Worm (Caenorhabditis elegans) whole organism, early embryonic: ENCODE results near the gene spe-41.

Source experiments
- B0310.2 ChIP-seq: sonication (generic microtip); optimal IDR thresholded peaks from 2 replicates; lab custom pipeline; 2016; ENCODE audit warnings: mild to moderate bottlenecking, missing genetic modification characterization, missing compliant biosample characterization
- F13C5.2 ChIP-seq: sonication (generic microtip); optimal IDR thresholded peaks from 2 replicates; lab custom pipeline; 2017; ENCODE audit warnings: mild to moderate bottlenecking, missing genetic modification characterization, inconsistent platforms, missing compliant biosample characterization
- aly-1 ChIP-seq: sonication (generic microtip); optimal IDR thresholded peaks from 2 replicates; lab custom pipeline; 2016; ENCODE audit warnings: missing genetic modification characterization, missing compliant biosample characterization
- ama-1 ChIP-seq: fragments of 150-350 bp; optimal IDR thresholded peaks from 2 replicates; lab custom pipeline; 2014
- ceh-13 ChIP-seq: fragments of 200-800 bp; sonication (Bioruptor generic); optimal IDR thresholded peaks from 2 replicates; lab custom pipeline; 2018; ENCODE audit warnings: mild to moderate bottlenecking, missing genetic modification characterization, missing compliant biosample characterization
- ceh-36 ChIP-seq: sonication (generic microtip); optimal IDR thresholded peaks from 2 replicates; lab custom pipeline; 2016; ENCODE audit warnings: missing genetic modification characterization, inconsistent platforms, missing compliant biosample characterization
- ets-7 ChIP-seq: sonication (generic microtip); optimal IDR thresholded peaks from 2 replicates; lab custom pipeline; 2016; ENCODE audit warnings: missing genotype, missing genetic modification characterization, missing compliant biosample characterization
- flt-1 ChIP-seq: fragments of 200-800 bp; sonication (Bioruptor generic); IDR thresholded peaks from 2 replicates; pipeline ENCODE4 v1.3.6; 2022; ENCODE audit warnings: missing genetic modification characterization, missing compliant biosample characterization
- hmbx-1 ChIP-seq: sonication (generic microtip); optimal IDR thresholded peaks from 2 replicates; lab custom pipeline; 2016; ENCODE audit warnings: mild to moderate bottlenecking, missing genetic modification characterization, missing compliant biosample characterization
- hmg-4 ChIP-seq: fragments of 200-800 bp; sonication (Bioruptor generic); optimal IDR thresholded peaks from 2 replicates; lab custom pipeline; 2018; ENCODE audit warnings: mild to moderate bottlenecking, missing genetic modification characterization, missing compliant biosample characterization
- hnd-1 ChIP-seq: sonication (generic microtip); optimal IDR thresholded peaks from 2 replicates; lab custom pipeline; 2016; ENCODE audit warnings: missing genetic modification characterization, missing compliant biosample characterization
- pes-1 ChIP-seq: fragments of 200-800 bp; sonication (Bioruptor generic); IDR thresholded peaks from 2 replicates; pipeline ENCODE4 v1.3.6; 2022; ENCODE audit warnings: missing genetic modification reagents, missing genetic modification characterization, missing compliant biosample characterization
- scrt-1 ChIP-seq: fragments of 200-800 bp; sonication (Bioruptor generic); IDR thresholded peaks from 2 replicates; pipeline ENCODE4 v1.3.6; 2022; ENCODE audit warnings: missing genetic modification characterization, missing compliant biosample characterization
- sea-1 ChIP-seq: fragments of 200-800 bp; sonication (Bioruptor generic); conservative IDR thresholded peaks from 2 replicates; pipeline ENCODE4 v1.3.6; 2022; ENCODE audit warnings: missing genetic modification characterization, missing compliant biosample characterization
- tbx-11 ChIP-seq: fragments of 200-800 bp; sonication (Bioruptor generic); IDR thresholded peaks from 2 replicates; pipeline ENCODE4 v1.3.6; 2022; ENCODE audit warnings: missing genetic modification characterization, missing compliant biosample characterization
- tbx-37 ChIP-seq: fragments of 200-800 bp; sonication (Bioruptor generic); conservative IDR thresholded peaks from 2 replicates; pipeline ENCODE4 v1.3.6; 2022; ENCODE audit warnings: missing genetic modification reagents, missing genetic modification characterization, missing compliant biosample characterization
- tra-4 ChIP-seq: sonication (generic microtip); optimal IDR thresholded peaks from 2 replicates; lab custom pipeline; 2017; ENCODE audit warnings: missing genetic modification characterization, missing compliant biosample characterization

The spe-41 gene

DNA sequence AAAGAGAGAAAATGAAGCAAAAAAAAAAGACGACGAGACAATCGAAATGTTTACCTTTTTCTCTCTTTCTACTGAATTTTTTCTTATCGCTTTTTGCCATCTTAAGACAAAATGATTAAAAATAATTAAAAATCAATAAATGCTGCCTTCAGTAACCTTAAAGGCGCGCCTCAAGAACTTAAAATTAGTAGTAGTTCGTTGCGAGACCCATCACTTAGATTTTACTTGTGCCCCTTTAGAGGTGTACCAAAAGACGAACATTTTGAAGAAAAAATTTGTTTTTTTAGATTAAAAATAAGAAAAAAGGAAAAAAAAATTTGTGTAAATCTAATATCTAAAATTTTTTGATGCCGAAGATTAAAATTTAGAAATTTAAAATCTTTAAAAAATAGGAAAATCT lies 27.0 kb upstream of the spe-41 start:
- no peak for TF ChIP-seq flt-1 (GFP tag; lab: Robert Waterston, UW)
- TF ChIP-seq aly-1 (tag; lab: Kevin White, UChicago): no peak
- no peak for TF ChIP-seq hnd-1 (tag; lab: Kevin White, UChicago)
- no peak for TF ChIP-seq ama-1 (lab: Kevin White, UChicago)
- no peak for TF ChIP-seq tbx-37 (GFP tag; lab: Robert Waterston, UW)
- no peak for TF ChIP-seq B0310.2 (tag; lab: Kevin White, UChicago)
- TF ChIP-seq tra-4: no peak
- no peak for TF ChIP-seq sea-1 (GFP tag; lab: Robert Waterston, UW)
- no peak for TF ChIP-seq tbx-11 (GFP tag; lab: Robert Waterston, UW)
- no peak for TF ChIP-seq F13C5.2 (tag; lab: Kevin White, UChicago)
- no peak for TF ChIP-seq hmbx-1 (tag; lab: Kevin White, UChicago)

DNA sequence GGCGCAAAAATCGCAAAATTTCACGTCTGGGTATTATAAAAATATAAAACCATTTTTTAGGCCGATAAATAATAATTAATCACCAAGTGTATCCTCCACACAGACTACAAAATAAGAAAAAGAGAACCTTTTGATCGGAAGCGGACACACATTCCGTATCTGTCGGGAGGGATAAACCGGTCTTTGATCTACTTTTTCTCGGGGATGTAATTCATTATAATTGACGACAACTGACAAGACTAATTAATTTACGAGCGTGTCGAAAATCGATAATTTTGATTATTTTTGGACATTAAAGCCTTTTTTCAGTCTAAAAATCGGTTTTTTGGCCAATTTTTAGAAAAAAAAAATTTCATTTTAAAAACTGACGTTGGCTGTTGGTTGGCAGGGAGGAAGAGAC lies 26.4 kb upstream of the spe-41 start:
- TF ChIP-seq flt-1 (GFP tag; lab: Robert Waterston, UW) (no peak), ama-1 (lab: Kevin White, UChicago) (no peak), ets-7 (tag; lab: Kevin White, UChicago) (no peak), aly-1 (tag; lab: Kevin White, UChicago) (no peak), hnd-1 (tag; lab: Kevin White, UChicago) (no peak)

DNA sequence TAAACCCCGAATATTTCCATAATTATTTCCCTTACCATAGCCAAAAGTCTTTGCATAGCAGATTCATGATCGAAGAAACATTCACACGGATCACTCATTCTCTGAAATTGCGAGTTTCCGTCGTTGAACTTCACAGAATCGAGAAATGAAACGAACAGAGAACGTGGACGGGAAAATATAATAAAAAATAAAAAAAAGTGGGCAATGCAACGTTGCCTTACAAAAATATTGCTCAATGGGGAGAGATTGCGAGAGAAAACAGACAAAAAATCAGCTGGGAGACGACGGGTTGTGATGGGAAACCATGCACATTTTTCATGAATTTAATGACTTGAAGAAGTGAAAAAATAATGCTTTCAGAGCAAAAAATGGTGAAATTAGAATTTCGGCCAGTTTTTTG lies 25.6 kb upstream of the spe-41 start, which contains the start of gene smim-14:
smim-14 (minus strand) TSS at position 101 of the 400 bp plus-strand sequence.
- TF ChIP-seq F13C5.2 (tag; lab: Kevin White, UChicago) (no peak), ama-1 (lab: Kevin White, UChicago) (no peak), tbx-37 (GFP tag; lab: Robert Waterston, UW) (no peak), scrt-1 (GFP tag; lab: Robert Waterston, UW) (no peak), ets-7 (tag; lab: Kevin White, UChicago) (no peak), tra-4 (no peak), sea-1 (GFP tag; lab: Robert Waterston, UW) (no peak), pes-1 (GFP tag; lab: Robert Waterston, UW) (no peak), flt-1 (GFP tag; lab: Robert Waterston, UW) (no peak), ceh-36 (tag; lab: Kevin White, UChicago) (no peak), hnd-1 (tag; lab: Kevin White, UChicago) (no peak), hmg-4 (GFP tag; lab: Kevin White, UChicago) (no peak), hmbx-1 (tag; lab: Kevin White, UChicago) (no peak)

DNA sequence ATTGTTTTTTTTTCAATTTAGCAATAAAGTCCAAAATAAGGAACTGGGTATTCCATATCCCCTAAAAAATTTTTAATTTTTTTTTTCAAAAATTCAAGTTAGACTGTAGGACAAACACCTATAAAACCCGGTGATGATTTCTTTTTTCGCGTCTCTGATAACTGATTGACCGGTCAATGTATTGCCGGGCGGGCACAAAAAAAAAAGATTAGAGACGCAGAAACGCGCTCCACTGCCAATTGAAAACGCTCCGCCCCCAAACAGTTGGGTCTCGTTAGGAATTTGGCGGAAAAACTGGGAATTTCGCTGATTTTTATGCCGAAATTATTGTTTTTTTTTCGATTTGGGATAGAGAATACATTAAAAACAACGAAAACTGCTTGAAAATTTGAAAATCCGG lies 24.4 kb upstream of the spe-41 start:
- no peak for TF ChIP-seq sea-1 (GFP tag; lab: Robert Waterston, UW)
- TF ChIP-seq ceh-13 (GFP tag; lab: Kevin White, UChicago): no peak
- TF ChIP-seq scrt-1 (GFP tag; lab: Robert Waterston, UW): no peak
- no peak for TF ChIP-seq B0310.2 (tag; lab: Kevin White, UChicago)
- TF ChIP-seq ceh-36 (tag; lab: Kevin White, UChicago): no peak
- TF ChIP-seq tra-4: no peak
- TF ChIP-seq F13C5.2 (tag; lab: Kevin White, UChicago): no peak
- TF ChIP-seq hmg-4 (GFP tag; lab: Kevin White, UChicago): no peak
- no peak for TF ChIP-seq ets-7 (tag; lab: Kevin White, UChicago)
- TF ChIP-seq flt-1 (GFP tag; lab: Robert Waterston, UW): no peak
- TF ChIP-seq aly-1 (tag; lab: Kevin White, UChicago): no peak
- TF ChIP-seq tbx-11 (GFP tag; lab: Robert Waterston, UW): no peak
- no peak for TF ChIP-seq hmbx-1 (tag; lab: Kevin White, UChicago)
- no peak for TF ChIP-seq tbx-37 (GFP tag; lab: Robert Waterston, UW)
- TF ChIP-seq ama-1 (lab: Kevin White, UChicago): no peak

- no peak for TF ChIP-seq aly-1 (tag; lab: Kevin White, UChicago)
- no peak for TF ChIP-seq ceh-13 (GFP tag; lab: Kevin White, UChicago)
- no peak for TF ChIP-seq hnd-1 (tag; lab: Kevin White, UChicago)
- no peak for TF ChIP-seq hmbx-1 (tag; lab: Kevin White, UChicago)
- TF ChIP-seq tbx-11 (GFP tag; lab: Robert Waterston, UW): no peak
- TF ChIP-seq pes-1 (GFP tag; lab: Robert Waterston, UW): no peak
- TF ChIP-seq tra-4: no peak
- no peak for TF ChIP-seq flt-1 (GFP tag; lab: Robert Waterston, UW)
- no peak for TF ChIP-seq sea-1 (GFP tag; lab: Robert Waterston, UW)
- TF ChIP-seq ama-1 (lab: Kevin White, UChicago): no peak
- TF ChIP-seq B0310.2 (tag; lab: Kevin White, UChicago): no peak
- no peak for TF ChIP-seq hmg-4 (GFP tag; lab: Kevin White, UChicago)
- TF ChIP-seq tbx-37 (GFP tag; lab: Robert Waterston, UW): no peak
- TF ChIP-seq F13C5.2 (tag; lab: Kevin White, UChicago): no peak
- no peak for TF ChIP-seq ets-7 (tag; lab: Kevin White, UChicago)
Observed at ce11 chrIII:3467013-3467412, 23.0 kb upstream of the spe-41 start.

DNA sequence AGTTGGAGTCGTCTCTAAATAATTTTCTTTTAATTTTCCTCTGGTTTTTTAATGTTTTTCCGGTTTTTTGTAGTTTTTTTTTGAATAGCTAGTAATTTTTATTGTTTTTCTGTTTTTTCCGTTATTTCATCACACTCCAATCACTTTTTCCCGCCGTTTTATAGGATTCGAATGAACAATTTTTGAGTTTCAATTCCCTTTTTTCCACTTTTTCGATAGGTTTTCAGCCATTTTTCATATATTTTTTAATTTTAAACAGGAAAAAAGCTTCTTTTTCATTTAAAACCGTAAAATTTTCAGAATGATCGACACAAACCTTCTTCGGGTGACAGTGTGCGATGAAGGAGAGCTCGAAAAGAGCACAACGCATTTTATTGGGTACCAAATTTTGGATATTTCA lies 17.4 kb upstream of the spe-41 start, which contains the start of gene pph-6:
pph-6 (plus strand) TSS at position 301 of the 400 bp plus-strand sequence.
- no peak for TF ChIP-seq ceh-13 (GFP tag; lab: Kevin White, UChicago)

ce11 chrIII:3460061-3460460 lies 16.1 kb upstream of the spe-41 start, which contains the start of gene C34C12.8:
Gene C34C12.8 (plus strand): TSS chrIII:3460406.
- TF ChIP-seq hmg-4 (GFP tag; lab: Kevin White, UChicago): peak; percentile 56
- TF ChIP-seq sea-1 (GFP tag; lab: Robert Waterston, UW): peak; percentile 50; the same call in 1 of the 2 replicates
- TF ChIP-seq F13C5.2 (tag; lab: Kevin White, UChicago): peak; percentile 72
- no peak for TF ChIP-seq tra-4
- 0 out of 2 replicates have a peak, but pooled peaks have one; percentile 30 for TF ChIP-seq tbx-37 (GFP tag; lab: Robert Waterston, UW)
- TF ChIP-seq flt-1 (GFP tag; lab: Robert Waterston, UW): peak; percentile 46; the same call in 1 of the 2 replicates
- TF ChIP-seq pes-1 (GFP tag; lab: Robert Waterston, UW): peak; percentile 64; the same call in 1 of the 2 replicates
- no peak for TF ChIP-seq B0310.2 (tag; lab: Kevin White, UChicago)
- no peak for TF ChIP-seq hnd-1 (tag; lab: Kevin White, UChicago)
